Fruit fly (Drosophila melanogaster) whole organism, embryonic: ENCODE results near the gene Mdh2.

ENCODE experiments used
- Asciz ChIP-seq: fragments of 200-800 bp; sonication (Bioruptor generic); optimal IDR thresholded peaks from 2 replicates; lab custom pipeline; 2017; ENCODE audit warnings: missing biosample characterization, mild to moderate bottlenecking, missing genetic modification characterization, missing genetic modification reagents
- BEAF-32 ChIP-seq: fragments of 200-800 bp; sonication (Bioruptor generic); optimal IDR thresholded peaks from 3 replicates; lab custom pipeline; 2017; ENCODE audit warnings: missing biosample characterization, missing genetic modification characterization, mild to moderate bottlenecking, moderate library complexity, missing genetic modification reagents
- CG10209 ChIP-seq: fragments of 200-800 bp; sonication (Bioruptor generic); optimal IDR thresholded peaks from 3 replicates; lab custom pipeline; 2017; ENCODE audit warnings: missing biosample characterization, mild to moderate bottlenecking, missing genetic modification characterization, missing genetic modification reagents
- CG10959 ChIP-seq: fragments of 200-800 bp; sonication (Bioruptor generic); IDR thresholded peaks from 2 replicates; pipeline ENCODE4 v1.3.6; 2022; ENCODE audit warnings: missing biosample characterization, missing genetic modification characterization
- CG11398 ChIP-seq: fragments of 200-800 bp; sonication (Bioruptor generic); optimal IDR thresholded peaks from 2 replicates; lab custom pipeline; 2016; ENCODE audit warnings: missing biosample characterization, missing genetic modification characterization
- CG12236 ChIP-seq: fragments of 200-800 bp; sonication (Bioruptor generic); optimal IDR thresholded peaks from 2 replicates; lab custom pipeline; 2016; ENCODE audit warnings: missing biosample characterization, missing genetic modification characterization
- CG13123 ChIP-seq: fragments of 200-800 bp; sonication (Bioruptor generic); optimal IDR thresholded peaks from 2 replicates; lab custom pipeline; 2016; ENCODE audit warnings: missing biosample characterization, missing genetic modification characterization
- CG13775 ChIP-seq: fragments of 200-800 bp; sonication (Bioruptor generic); optimal IDR thresholded peaks from 3 replicates; lab custom pipeline; 2017; ENCODE audit warnings: missing biosample characterization, mild to moderate bottlenecking, missing genetic modification characterization
- CG17385 ChIP-seq: fragments of 200-800 bp; sonication (Bioruptor generic); optimal IDR thresholded peaks from 3 replicates; lab custom pipeline; 2018; ENCODE audit warnings: missing biosample characterization, mild to moderate bottlenecking, missing genetic modification characterization
- CG17568 ChIP-seq: fragments of 200-800 bp; sonication (Bioruptor generic); optimal IDR thresholded peaks from 2 replicates; lab custom pipeline; 2018; ENCODE audit warnings: missing biosample characterization, mild to moderate bottlenecking, missing genetic modification characterization, moderate library complexity
- CG17829 ChIP-seq: fragments of 200-800 bp; optimal IDR thresholded peaks from 2 replicates; lab custom pipeline; 2019; ENCODE audit warnings: missing biosample characterization, mild to moderate bottlenecking, missing genetic modification characterization, moderate library complexity
- CG2678 ChIP-seq: fragments of 200-800 bp; sonication (Bioruptor generic); optimal IDR thresholded peaks from 3 replicates; lab custom pipeline; 2019; ENCODE audit warnings: missing biosample characterization, mild to moderate bottlenecking, missing genetic modification characterization, moderate library complexity
- CG3163 ChIP-seq: fragments of 200-800 bp; sonication (Bioruptor generic); optimal IDR thresholded peaks from 3 replicates; lab custom pipeline; 2016; ENCODE audit warnings: missing biosample characterization, missing genetic modification characterization
- CG3838 ChIP-seq: fragments of 200-800 bp; sonication (Bioruptor generic); optimal IDR thresholded peaks from 3 replicates; lab custom pipeline; 2016; ENCODE audit warnings: missing biosample characterization, missing genetic modification characterization
- CG3995 ChIP-seq: fragments of 200-800 bp; sonication (Bioruptor generic); optimal IDR thresholded peaks from 3 replicates; lab custom pipeline; 2016; ENCODE audit warnings: missing biosample characterization, missing genetic modification characterization
- CG4282 ChIP-seq: fragments of 200-800 bp; sonication (Bioruptor generic); optimal IDR thresholded peaks from 2 replicates; lab custom pipeline; 2016; ENCODE audit warnings: missing biosample characterization, missing genetic modification characterization
- CG7745 ChIP-seq: fragments of 200-800 bp; sonication (Bioruptor generic); optimal IDR thresholded peaks from 2 replicates; lab custom pipeline; 2018; ENCODE audit warnings: missing biosample characterization, mild to moderate bottlenecking, missing genetic modification characterization, moderate library complexity
- CG7786 ChIP-seq: fragments of 200-800 bp; sonication (Bioruptor generic); optimal IDR thresholded peaks from 2 replicates; lab custom pipeline; 2016; ENCODE audit warnings: missing biosample characterization, missing genetic modification characterization
- CG9797 ChIP-seq: fragments of 200-800 bp; sonication (Bioruptor generic); optimal IDR thresholded peaks from 3 replicates; lab custom pipeline; 2018; ENCODE audit warnings: missing biosample characterization, mild to moderate bottlenecking, missing genetic modification characterization
- Dbx ChIP-seq: fragments of 200-800 bp; sonication (Bioruptor generic); IDR thresholded peaks from 3 replicates; pipeline ENCODE4 v1.3.6; 2022; ENCODE audit warnings: missing biosample characterization, missing genetic modification characterization
- E2f1 ChIP-seq: fragments of 200-800 bp; sonication (Bioruptor generic); IDR thresholded peaks from 2 replicates; pipeline ENCODE4 v1.3.6; 2022; ENCODE audit warnings: missing biosample characterization, missing genetic modification characterization
- Ets65A ChIP-seq: fragments of 200-800 bp; sonication (Bioruptor generic); peaks from one replicate; lab custom pipeline; 2016; ENCODE audit warnings: missing biosample characterization, missing genetic modification characterization
- Ets97D ChIP-seq: fragments of 200-800 bp; sonication (Bioruptor generic); optimal IDR thresholded peaks from 3 replicates; lab custom pipeline; 2016; ENCODE audit warnings: missing biosample characterization, missing genetic modification characterization
- Fer1 ChIP-seq: fragments of 200-800 bp; sonication (Bioruptor generic); optimal IDR thresholded peaks from 2 replicates; lab custom pipeline; 2017; ENCODE audit warnings: missing biosample characterization, mild to moderate bottlenecking, missing genetic modification characterization
- Fer2 ChIP-seq: fragments of 200-800 bp; sonication (Bioruptor generic); optimal IDR thresholded peaks from 2 replicates; lab custom pipeline; 2018; ENCODE audit warnings: missing biosample characterization, mild to moderate bottlenecking, missing genetic modification characterization, moderate library complexity
- HLH4C ChIP-seq: fragments of 200-800 bp; sonication (Bioruptor generic); IDR thresholded peaks from 3 replicates; pipeline ENCODE4 v1.3.6; 2022; ENCODE audit warnings: missing biosample characterization, missing genetic modification characterization; ENCODE audit not compliant: partially characterized antibody
- Hr3 ChIP-seq: fragments of 200-800 bp; sonication (Bioruptor generic); optimal IDR thresholded peaks from 3 replicates; lab custom pipeline; 2016; ENCODE audit warnings: missing biosample characterization, missing genetic modification characterization
- MESR4 ChIP-seq: fragments of 200-800 bp; sonication (Bioruptor generic); optimal IDR thresholded peaks from 2 replicates; lab custom pipeline; 2018; ENCODE audit warnings: missing biosample characterization, mild to moderate bottlenecking, missing genetic modification characterization, moderate library complexity
- Max ChIP-seq: fragments of 200-800 bp; sonication (Bioruptor generic); optimal IDR thresholded peaks from 2 replicates; lab custom pipeline; 2016; ENCODE audit warnings: missing biosample characterization, mild to moderate bottlenecking, missing genetic modification characterization
- Med ChIP-seq: fragments of 200-800 bp; sonication (Bioruptor generic); peaks from one replicate; lab custom pipeline; 2016; ENCODE audit warnings: missing biosample characterization, missing genetic modification characterization, mild to moderate bottlenecking, inconsistent platforms, moderate library complexity
- NC2β ChIP-seq: fragments of 200-800 bp; sonication (Bioruptor generic); optimal IDR thresholded peaks from 2 replicates; lab custom pipeline; 2016; ENCODE audit warnings: missing biosample characterization, missing genetic modification characterization
- Nf-YB ChIP-seq: fragments of 200-800 bp; sonication (Bioruptor generic); optimal IDR thresholded peaks from 3 replicates; lab custom pipeline; 2019; ENCODE audit warnings: missing biosample characterization, mild to moderate bottlenecking, missing genetic modification characterization, moderate library complexity
- PHDP ChIP-seq: fragments of 200-800 bp; sonication (Bioruptor generic); optimal IDR thresholded peaks from 3 replicates; lab custom pipeline; 2018; ENCODE audit warnings: missing biosample characterization, mild to moderate bottlenecking, missing genetic modification characterization, moderate library complexity
- Poxn ChIP-seq: fragments of 200-800 bp; sonication (Bioruptor generic); IDR thresholded peaks from 2 replicates; pipeline ENCODE4 v1.3.6; 2022; ENCODE audit warnings: missing biosample characterization, missing genetic modification characterization
- az2 ChIP-seq: fragments of 200-800 bp; sonication (Bioruptor generic); optimal IDR thresholded peaks from 3 replicates; lab custom pipeline; 2016; ENCODE audit warnings: missing biosample characterization, missing genetic modification characterization
- bigmax ChIP-seq: fragments of 200-800 bp; sonication (Bioruptor generic); optimal IDR thresholded peaks from 2 replicates; lab custom pipeline; 2018; ENCODE audit warnings: missing biosample characterization, mild to moderate bottlenecking, missing genetic modification characterization
- ci ChIP-seq: fragments of 200-800 bp; sonication (Bioruptor generic); IDR thresholded peaks from 3 replicates; pipeline ENCODE4 v1.3.6; 2022; ENCODE audit warnings: missing biosample characterization, missing genetic modification characterization
- dan ChIP-seq: fragments of 200-800 bp; sonication (Bioruptor generic); IDR thresholded peaks from 2 replicates; pipeline ENCODE4 v1.3.6; 2022; ENCODE audit warnings: missing biosample characterization, missing genetic modification characterization
- dysf ChIP-seq: fragments of 200-800 bp; sonication (Bioruptor generic); IDR thresholded peaks from 3 replicates; pipeline ENCODE4 v1.3.6; 2022; ENCODE audit warnings: missing biosample characterization, missing genetic modification characterization
- ind ChIP-seq: fragments of 200-800 bp; sonication (Bioruptor generic); optimal IDR thresholded peaks from 3 replicates; lab custom pipeline; 2016; ENCODE audit warnings: missing biosample characterization, missing genetic modification characterization
- jigr1 ChIP-seq: fragments of 200-800 bp; sonication (Bioruptor generic); IDR thresholded peaks from 3 replicates; pipeline ENCODE4 v1.3.6; 2022; ENCODE audit warnings: missing biosample characterization, missing genetic modification characterization
- lmd ChIP-seq: fragments of 200-800 bp; sonication (Bioruptor generic); IDR thresholded peaks from 2 replicates; pipeline ENCODE4 v1.3.6; 2022; ENCODE audit warnings: missing biosample characterization, missing genetic modification characterization
- nerfin-1 ChIP-seq: fragments of 200-800 bp; sonication (Bioruptor generic); optimal IDR thresholded peaks from 3 replicates; lab custom pipeline; 2019; ENCODE audit warnings: missing biosample characterization, mild to moderate bottlenecking, missing genetic modification characterization, moderate library complexity
- org-1 ChIP-seq: fragments of 200-800 bp; sonication (Bioruptor generic); optimal IDR thresholded peaks from 2 replicates; lab custom pipeline; 2017; ENCODE audit warnings: missing biosample characterization, missing genetic modification characterization
- pan ChIP-seq, 4 experiments: fragments of >200 bp in 3 of 4; fragments of 200-800 bp in 1 of 4; sonication (Bioruptor generic) in 1 of 4; optimal IDR thresholded peaks in 3 of 4; IDR thresholded peaks in 1 of 4; 2 replicates each; pipeline versions ENCODE4 v1.3.6 to Lab custom; 2017 to 2022; ENCODE audit warnings: missing biosample characterization in 2 of 4, missing genetic modification characterization in 2 of 4, mixed read lengths in 1 of 4
- pb ChIP-seq: fragments of 200-800 bp; sonication (Bioruptor generic); optimal IDR thresholded peaks from 3 replicates; lab custom pipeline; 2016; ENCODE audit warnings: missing biosample characterization, missing genetic modification characterization
- pros ChIP-seq: fragments of 200-800 bp; sonication (Bioruptor generic); optimal IDR thresholded peaks from 3 replicates; lab custom pipeline; 2019; ENCODE audit warnings: missing biosample characterization, mild to moderate bottlenecking, missing genetic modification characterization, moderate library complexity
- sob ChIP-seq: fragments of 200-800 bp; sonication (Bioruptor generic); IDR thresholded peaks from 2 replicates; pipeline ENCODE4 v1.3.6; 2022; ENCODE audit warnings: missing biosample characterization, missing genetic modification characterization
- sqz ChIP-seq: fragments of 200-800 bp; sonication (Bioruptor generic); optimal IDR thresholded peaks from 3 replicates; lab custom pipeline; 2018; ENCODE audit warnings: missing biosample characterization, mild to moderate bottlenecking, missing genetic modification characterization
- ssp ChIP-seq: fragments of 200-800 bp; sonication (Bioruptor generic); IDR thresholded peaks from 2 replicates; pipeline ENCODE4 v1.3.6; 2022; ENCODE audit warnings: missing biosample characterization, missing genetic modification characterization
- zf30C ChIP-seq: fragments of 200-800 bp; sonication (Bioruptor generic); optimal IDR thresholded peaks from 3 replicates; lab custom pipeline; 2018; ENCODE audit warnings: missing biosample characterization, mild to moderate bottlenecking, missing genetic modification characterization

The Mdh2 gene

DNA sequence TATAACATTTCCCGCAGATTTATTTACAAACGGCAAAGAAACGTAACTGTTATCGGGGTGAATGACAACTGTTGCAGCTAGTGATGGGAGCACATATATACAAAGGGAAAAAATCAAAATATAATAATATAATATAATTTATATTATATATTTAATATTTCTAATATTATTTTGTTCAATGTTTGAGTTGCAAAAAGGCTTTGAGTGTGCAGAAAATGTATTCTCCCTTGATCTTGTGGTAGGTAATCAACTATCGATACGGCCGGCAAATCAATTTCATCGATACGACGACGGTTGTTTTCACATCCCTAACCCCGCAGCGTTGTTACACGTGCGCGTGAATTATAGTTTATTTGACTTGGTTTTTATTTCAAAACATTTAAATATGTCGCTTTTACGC lies 2.8 kb upstream of the Mdh2 start, which contains the start of the genes mTerf5 and Non3 (continued):
- TF ChIP-seq Max (GFP tag; lab: Kevin White, UChicago) (peak; percentile 82), zf30C (GFP tag; lab: Kevin White, UChicago) (peak; percentile 7), CG7745 (tag; lab: Kevin White, UChicago) (no peak), Dbx (GFP tag; lab: Robert Waterston, UW) (peak; percentile 59; the same call in 2 of the 3 replicates), pros (no peak), org-1 (GFP tag; lab: Kevin White, UChicago) (no peak), ci (GFP tag; lab: Robert Waterston, UW) (peak; percentile 46; the same call in 1 of the 3 replicates), CG13123 (GFP tag; lab: Kevin White, UChicago) (peak; percentile 38), ssp (GFP tag; lab: Robert Waterston, UW) (no peak), Ets97D (GFP tag; lab: Kevin White, UChicago) (peak; percentile 43), Ets65A (peak; percentile 83), Asciz (GFP tag; lab: Kevin White, UChicago) (no peak), Fer1 (GFP tag; lab: Kevin White, UChicago) (peak; percentile 64), CG10209 (GFP tag; lab: Kevin White, UChicago) (peak; percentile 44), CG17385 (GFP tag; lab: Kevin White, UChicago) (peak; percentile 54), HLH4C (peak; percentile 86), CG10959 (no peak), CG12236 (no peak), ind (GFP tag; lab: Kevin White, UChicago) (peak; percentile 68), CG2678 (peak; percentile 67), CG9797 (peak; percentile 15), Med (GFP tag; lab: Kevin White, UChicago) (peak; percentile 70), nerfin-1 (tag; lab: Kevin White, UChicago) (peak; percentile 77), bigmax (GFP tag; lab: Kevin White, UChicago) (no peak), CG17568 (GFP tag; lab: Kevin White, UChicago) (no peak), Fer2 (tag; lab: Kevin White, UChicago) (peak; percentile 15), CG17829 (tag; lab: Kevin White, UChicago) (peak; percentile 76), pan (optimal IDR thresholded peaks at IDR 0.05; lab: Kevin White, UChicago) (no peak), pan (GFP tag; optimal IDR thresholded peaks at IDR 0.05 in 1 of 2, IDR thresholded peaks at IDR 0.05 in 1 of 2) (peak in 1 of 2 experiments; percentile 60), MESR4 (peak; percentile 36), E2f1 (GFP tag; lab: Robert Waterston, UW) (peak; percentile 11; the same call in 1 of the 2 replicates), Poxn (no peak), sqz (GFP tag; lab: Kevin White, UChicago) (no peak), CG4282 (GFP tag; lab: Kevin White, UChicago) (no peak), Hr3 (GFP tag; lab: Kevin White, UChicago) (peak; percentile 73), dysf (0 out of 3 replicates have a peak, but pooled peaks have one; percentile 36), sob (GFP tag; lab: Robert Waterston, UW) (peak; percentile 25; the same call in 1 of the 2 replicates), PHDP (tag; lab: Kevin White, UChicago) (peak; percentile 60), pb (GFP tag; lab: Kevin White, UChicago) (peak; percentile 14), BEAF-32 (GFP tag; lab: Kevin White, UChicago) (peak; percentile 81), CG3995 (GFP tag; lab: Kevin White, UChicago) (no peak), az2 (GFP tag; lab: Kevin White, UChicago) (peak; percentile 49), NC2β (GFP tag; lab: Kevin White, UChicago) (no peak), Nf-YB (GFP tag; lab: Kevin White, UChicago) (peak; percentile 29), CG3838 (no peak), lmd (GFP tag; lab: Robert Waterston, UW) (peak; percentile 37; the same call in 1 of the 2 replicates), dan (GFP tag; lab: Robert Waterston, UW) (no peak), CG13775 (peak; percentile 83), CG3163 (no peak), CG11398 (GFP tag; lab: Kevin White, UChicago) (no peak), jigr1 (GFP tag; lab: Robert Waterston, UW) (no peak), CG7786 (GFP tag; lab: Kevin White, UChicago) (peak; percentile 7)
